Fruit fly (Drosophila melanogaster): ENCODE data around the gene colt.

DNA sequence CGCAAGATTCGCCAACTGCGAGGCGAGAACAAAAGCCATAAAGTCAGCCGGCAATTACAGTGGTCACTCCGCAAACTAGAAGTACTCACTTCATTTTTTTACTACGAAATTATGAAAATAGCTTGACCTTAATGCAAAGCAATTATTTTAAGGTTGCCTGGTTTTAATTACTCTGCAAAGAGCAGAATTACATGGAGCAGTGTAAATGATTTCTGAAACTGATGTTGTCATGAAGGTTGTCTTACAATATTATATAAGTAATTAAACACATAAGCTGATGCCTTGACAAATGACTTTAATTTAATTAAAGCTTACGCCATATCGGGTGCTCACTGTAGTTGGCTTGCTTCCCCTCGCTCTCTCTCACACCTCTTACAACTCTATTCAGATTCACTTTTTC is 35.7 kb downstream of the colt start:
- no peak for TF ChIP-seq CG8478 (optimal IDR thresholded peaks at IDR 0.05)
- no peak for TF ChIP-seq CTCF (optimal IDR thresholded peaks at IDR 0.05)

Measured in S2 (cell line).